Fruit fly (Drosophila melanogaster) whole organism, prepupa: Measurements from ENCODE around the gene CG42494.

Experiments
- CG11294 ChIP-seq: fragments of 200-800 bp; sonication (Bioruptor generic); IDR thresholded peaks from 2 replicates; pipeline ENCODE4 v1.3.6; 2022; ENCODE audit warnings: missing biosample characterization, missing genetic modification characterization
- CG11762 ChIP-seq: fragments of 200-800 bp; sonication (Bioruptor generic); optimal IDR thresholded peaks from 3 replicates; lab custom pipeline; 2016; ENCODE audit warnings: missing biosample characterization, missing genetic modification characterization; ENCODE audit not compliant: insufficient read depth
- CG11902 ChIP-seq: fragments of 200-800 bp; sonication (Bioruptor generic); optimal IDR thresholded peaks from 3 replicates; lab custom pipeline; 2016; ENCODE audit warnings: missing biosample characterization, missing genetic modification characterization
- CG15336 ChIP-seq: fragments of 200-800 bp; sonication (Bioruptor generic); IDR thresholded peaks from 2 replicates; pipeline ENCODE4 v1.3.6; 2022; ENCODE audit warnings: missing biosample characterization, missing genetic modification characterization
- CG1621 ChIP-seq: fragments of 200-800 bp; sonication (Bioruptor generic); optimal IDR thresholded peaks from 3 replicates; lab custom pipeline; 2018; ENCODE audit warnings: missing biosample characterization, mild to moderate bottlenecking, missing genetic modification characterization
- CG16779 ChIP-seq: fragments of 200-800 bp; sonication (Bioruptor generic); optimal IDR thresholded peaks from 3 replicates; lab custom pipeline; 2017; ENCODE audit warnings: missing biosample characterization, mild to moderate bottlenecking, missing genetic modification characterization
- CG3032 ChIP-seq: fragments of 200-800 bp; optimal IDR thresholded peaks from 2 replicates; lab custom pipeline; 2019; ENCODE audit warnings: missing biosample characterization, mild to moderate bottlenecking, missing genetic modification characterization, moderate library complexity
- CG31627 ChIP-seq: fragments of 200-800 bp; sonication (Bioruptor generic); optimal IDR thresholded peaks from 3 replicates; lab custom pipeline; 2016; ENCODE audit warnings: missing biosample characterization, missing genetic modification characterization
- CG34406 ChIP-seq: fragments of 200-800 bp; sonication (Bioruptor generic); optimal IDR thresholded peaks from 3 replicates; lab custom pipeline; 2016; ENCODE audit warnings: missing biosample characterization, missing genetic modification characterization
- CG4318 ChIP-seq: fragments of 200-800 bp; sonication (Bioruptor generic); optimal IDR thresholded peaks from 3 replicates; lab custom pipeline; 2017; ENCODE audit warnings: missing biosample characterization, mild to moderate bottlenecking, missing genetic modification characterization
- CG6163 ChIP-seq: fragments of 200-800 bp; sonication (Bioruptor generic); IDR thresholded peaks from 3 replicates; pipeline ENCODE4 v1.3.6; 2022; ENCODE audit warnings: missing biosample characterization, missing genetic modification characterization
- CG6276 ChIP-seq: fragments of 200-800 bp; sonication (Bioruptor generic); optimal IDR thresholded peaks from 2 replicates; lab custom pipeline; 2017; ENCODE audit warnings: missing biosample characterization, mild to moderate bottlenecking, missing genetic modification characterization
- CG6808 ChIP-seq: fragments of 200-800 bp; sonication (Bioruptor generic); optimal IDR thresholded peaks from 3 replicates; lab custom pipeline; 2017; ENCODE audit warnings: missing biosample characterization, missing genetic modification characterization, mild to moderate bottlenecking, moderate library complexity, missing genetic modification reagents
- CG6854 ChIP-seq: fragments of 200-800 bp; sonication (Bioruptor generic); optimal IDR thresholded peaks from 2 replicates; lab custom pipeline; 2017; ENCODE audit warnings: missing biosample characterization, mild to moderate bottlenecking, missing genetic modification characterization
- CG8319 ChIP-seq: fragments of 200-800 bp; sonication (Bioruptor generic); optimal IDR thresholded peaks from 3 replicates; lab custom pipeline; 2016; ENCODE audit warnings: missing biosample characterization, missing genetic modification characterization
- Eip75B ChIP-seq: fragments of 200-800 bp; sonication (Bioruptor generic); optimal IDR thresholded peaks from 3 replicates; lab custom pipeline; 2016; ENCODE audit warnings: missing biosample characterization, missing genetic modification characterization
- Eip78C ChIP-seq: fragments of 200-800 bp; sonication (Bioruptor generic); peaks from one replicate; lab custom pipeline; 2016; ENCODE audit warnings: missing biosample characterization, missing genetic modification characterization
- Eip93F ChIP-seq: fragments of 200-800 bp; sonication (Bioruptor generic); optimal IDR thresholded peaks from 2 replicates; lab custom pipeline; 2016; ENCODE audit warnings: missing biosample characterization, mild to moderate bottlenecking, missing genetic modification characterization
- Ets96B ChIP-seq: fragments of 200-800 bp; optimal IDR thresholded peaks from 2 replicates; lab custom pipeline; 2019; ENCODE audit warnings: missing biosample characterization, mild to moderate bottlenecking, missing genetic modification characterization, moderate library complexity
- Gug ChIP-seq: fragments of 200-800 bp; sonication (Bioruptor generic); IDR thresholded peaks from 2 replicates; pipeline ENCODE4 v1.3.6; 2022; ENCODE audit warnings: missing biosample characterization, missing genetic modification characterization
- Hr39 ChIP-seq: fragments of 200-800 bp; sonication (Bioruptor generic); optimal IDR thresholded peaks from 2 replicates; lab custom pipeline; 2016; ENCODE audit warnings: missing biosample characterization, missing genetic modification characterization
- Lpt ChIP-seq: fragments of 200-800 bp; sonication (Bioruptor generic); optimal IDR thresholded peaks from 3 replicates; lab custom pipeline; 2016; ENCODE audit warnings: missing biosample characterization, missing genetic modification characterization
- Met ChIP-seq: fragments of 200-800 bp; sonication (Bioruptor generic); optimal IDR thresholded peaks from 3 replicates; lab custom pipeline; 2016; ENCODE audit warnings: missing biosample characterization, missing genetic modification characterization
- OdsH ChIP-seq: fragments of 200-800 bp; sonication (Bioruptor generic); optimal IDR thresholded peaks from 3 replicates; lab custom pipeline; 2016; ENCODE audit warnings: missing biosample characterization, missing genetic modification characterization
- Smox ChIP-seq: fragments of 200-800 bp; sonication (Bioruptor generic); optimal IDR thresholded peaks from 3 replicates; lab custom pipeline; 2016; ENCODE audit warnings: missing biosample characterization, missing genetic modification characterization
- Sox15 ChIP-seq: fragments of 200-800 bp; sonication (Bioruptor generic); optimal IDR thresholded peaks from 3 replicates; lab custom pipeline; 2016; ENCODE audit warnings: missing biosample characterization, missing genetic modification characterization
- cyc ChIP-seq: fragments of 200-800 bp; sonication (Bioruptor generic); optimal IDR thresholded peaks from 3 replicates; lab custom pipeline; 2016; ENCODE audit warnings: missing biosample characterization, missing genetic modification characterization
- esn ChIP-seq: fragments of 200-800 bp; sonication (Bioruptor generic); optimal IDR thresholded peaks from 2 replicates; lab custom pipeline; 2016; ENCODE audit warnings: missing biosample characterization, mild to moderate bottlenecking, missing genetic modification characterization, moderate library complexity
- fd59A ChIP-seq: fragments of 200-800 bp; sonication (Bioruptor generic); optimal IDR thresholded peaks from 2 replicates; lab custom pipeline; 2017; ENCODE audit warnings: missing biosample characterization, mild to moderate bottlenecking, missing genetic modification characterization, missing genetic modification reagents
- fkh ChIP-seq: fragments of 200-800 bp; sonication (Bioruptor generic); optimal IDR thresholded peaks from 3 replicates; lab custom pipeline; 2017; ENCODE audit warnings: missing biosample characterization, mild to moderate bottlenecking, missing genetic modification characterization, moderate library complexity
- lz ChIP-seq: fragments of 200-800 bp; sonication (Bioruptor generic); optimal IDR thresholded peaks from 3 replicates; lab custom pipeline; 2016; ENCODE audit warnings: missing biosample characterization, missing genetic modification characterization
- net ChIP-seq: fragments of 200-800 bp; sonication (Bioruptor generic); optimal IDR thresholded peaks from 3 replicates; lab custom pipeline; 2016; ENCODE audit warnings: missing biosample characterization, missing genetic modification characterization
- salr ChIP-seq, 2 experiments: fragments of 200-800 bp; sonication (Bioruptor generic); optimal IDR thresholded peaks; 3 replicates each; lab custom pipeline; 2016 to 2018; ENCODE audit warnings: missing biosample characterization in 2 of 2, missing genetic modification characterization in 2 of 2, mild to moderate bottlenecking in 1 of 2
- spab ChIP-seq: fragments of 200-800 bp; sonication (Bioruptor generic); optimal IDR thresholded peaks from 2 replicates; lab custom pipeline; 2017; ENCODE audit warnings: missing biosample characterization, mild to moderate bottlenecking, missing genetic modification characterization, missing genetic modification reagents
- ss ChIP-seq, 2 experiments: fragments of 200-800 bp; sonication (Bioruptor generic); optimal IDR thresholded peaks; 2 replicates in 1 of 2; 3 replicates in 1 of 2; lab custom pipeline; 2017 to 2018; ENCODE audit warnings: mild to moderate bottlenecking in 2 of 2, missing biosample characterization in 2 of 2, missing genetic modification characterization in 2 of 2, moderate library complexity in 1 of 2
- svp ChIP-seq: fragments of 200-800 bp; sonication (Bioruptor generic); peaks from one replicate; lab custom pipeline; 2016; ENCODE audit warnings: missing biosample characterization, missing genetic modification characterization
- vri ChIP-seq: fragments of 200-800 bp; sonication (Bioruptor generic); optimal IDR thresholded peaks from 3 replicates; lab custom pipeline; 2016; ENCODE audit warnings: missing biosample characterization, mild to moderate bottlenecking, missing genetic modification characterization

CG42494 gene

dm6 chr3L:3165399-3165798 is 18.8 kb upstream of the CG42494 start:
- TF ChIP-seq CG15336 (GFP tag; lab: Robert Waterston, UW) = no peak
- peak; percentile 15 for TF ChIP-seq vri (GFP tag; lab: Kevin White, UChicago)
- TF ChIP-seq, all 60 proteins: peak for 1

dm6 chr3L:3166200-3166695 is 18.0 kb upstream of the CG42494 start, which contains the start of gene Asciz:
TSS of gene Asciz (minus strand) at chr3L:3166250.
- TF ChIP-seq svp = peak; percentile 92
- TF ChIP-seq Met (GFP tag; lab: Kevin White, UChicago) = no peak
- TF ChIP-seq fd59A (GFP tag; lab: Kevin White, UChicago) = no peak
- no peak for TF ChIP-seq ss (GFP tag; optimal IDR thresholded peaks at IDR 0.05; lab: Kevin White, UChicago)
- TF ChIP-seq, all 60 proteins: peak for 1

dm6 chr3L:3169107-3169506 is 15.1 kb upstream of the CG42494 start, which contains the start of the genes CG32278 and CG32281:
TSS of gene CG32278 (plus strand) at chr3L:3169286.
TSS of gene CG32281 (plus strand) at chr3L:3169375.
- no peak for TF ChIP-seq fkh (GFP tag; lab: Kevin White, UChicago)
- TF ChIP-seq Lpt = no peak
- no peak for TF ChIP-seq CG6276
- TF ChIP-seq CG34406 (GFP tag; lab: Kevin White, UChicago) = no peak
- no peak for TF ChIP-seq CG4318 (GFP tag; lab: Kevin White, UChicago)
- no peak for TF ChIP-seq CG6163 (GFP tag; lab: Robert Waterston, UW)
- no peak for TF ChIP-seq lz (GFP tag; lab: Kevin White, UChicago)
- no peak for TF ChIP-seq Eip78C
- TF ChIP-seq Eip93F (GFP tag; lab: Kevin White, UChicago) = no peak
- no peak for TF ChIP-seq Eip75B (GFP tag; lab: Kevin White, UChicago)
- TF ChIP-seq CG15336 (GFP tag; lab: Robert Waterston, UW) = no peak
- no peak for TF ChIP-seq OdsH (GFP tag; lab: Kevin White, UChicago)

- TF ChIP-seq CG16779 (tag; lab: Kevin White, UChicago) = no peak
Measured at dm6 chr3L:3172445-3172844, 11.8 kb upstream of the CG42494 start, which contains the start of gene CG14963. TSS of gene CG14963 (minus strand) at chr3L:3172545.

dm6 chr3L:3177872-3178271 is 6.3 kb upstream of the CG42494 start:
- TF ChIP-seq CG11294 (GFP tag; lab: Robert Waterston, UW) (no peak), CG11762 (GFP tag; lab: Kevin White, UChicago) (no peak), salr (GFP tag; optimal IDR thresholded peaks at IDR 0.05; lab: Kevin White, UChicago) (no peak), CG1621 (tag; lab: Kevin White, UChicago) (no peak), Ets96B (tag; lab: Kevin White, UChicago) (no peak), CG11902 (GFP tag; lab: Kevin White, UChicago) (no peak), Lpt (no peak), CG8319 (GFP tag; lab: Kevin White, UChicago) (no peak)

dm6 chr3L:3178530-3179096 is 5.6 kb upstream of the CG42494 start, which contains the start of the genes MnM and Girdin:
TSS of gene MnM (minus strand) at chr3L:3178580.
TSS of gene Girdin (plus strand) at chr3L:3178930.
- TF ChIP-seq CG6854 (GFP tag; lab: Kevin White, UChicago) (no peak), spab (GFP tag; lab: Kevin White, UChicago) (no peak), CG15336 (GFP tag; lab: Robert Waterston, UW) (no peak), CG3032 (peak; percentile 44), CG34406 (GFP tag; lab: Kevin White, UChicago) (peak; percentile 11), Gug (peak; percentile 28; the same call in 1 of the 2 replicates), Lpt (peak; percentile 19), net (GFP tag; lab: Kevin White, UChicago) (no peak), esn (GFP tag; lab: Kevin White, UChicago) (peak; percentile 76), fd59A (GFP tag; lab: Kevin White, UChicago) (peak; percentile 6), cyc (GFP tag; lab: Kevin White, UChicago) (peak; percentile 57), CG6808 (GFP tag; lab: Kevin White, UChicago) (no peak), Smox (GFP tag; lab: Kevin White, UChicago) (peak; percentile 59), lz (GFP tag; lab: Kevin White, UChicago) (peak; percentile 84), Hr39 (GFP tag; lab: Kevin White, UChicago) (peak; percentile 81), Eip93F (GFP tag; lab: Kevin White, UChicago) (no peak), CG16779 (tag; lab: Kevin White, UChicago) (no peak), CG6163 (GFP tag; lab: Robert Waterston, UW) (peak; percentile 29; the same call in 1 of the 3 replicates), Sox15 (peak; percentile 38), CG31627 (GFP tag; lab: Kevin White, UChicago) (peak; percentile 79)
